Worm (Caenorhabditis elegans) whole organism, early embryonic: ENCODE data around the gene lelo-2.

Source experiments
- B0310.2 ChIP-seq: sonication (generic microtip); optimal IDR thresholded peaks from 2 replicates; lab custom pipeline; 2016; ENCODE audit warnings: mild to moderate bottlenecking, missing genetic modification characterization, missing compliant biosample characterization
- F13C5.2 ChIP-seq: sonication (generic microtip); optimal IDR thresholded peaks from 2 replicates; lab custom pipeline; 2017; ENCODE audit warnings: mild to moderate bottlenecking, missing genetic modification characterization, inconsistent platforms, missing compliant biosample characterization
- aly-1 ChIP-seq: sonication (generic microtip); optimal IDR thresholded peaks from 2 replicates; lab custom pipeline; 2016; ENCODE audit warnings: missing genetic modification characterization, missing compliant biosample characterization
- ama-1 ChIP-seq: fragments of 150-350 bp; optimal IDR thresholded peaks from 2 replicates; lab custom pipeline; 2014
- ceh-13 ChIP-seq: fragments of 200-800 bp; sonication (Bioruptor generic); optimal IDR thresholded peaks from 2 replicates; lab custom pipeline; 2018; ENCODE audit warnings: mild to moderate bottlenecking, missing genetic modification characterization, missing compliant biosample characterization
- ceh-36 ChIP-seq: sonication (generic microtip); optimal IDR thresholded peaks from 2 replicates; lab custom pipeline; 2016; ENCODE audit warnings: missing genetic modification characterization, inconsistent platforms, missing compliant biosample characterization
- ets-7 ChIP-seq: sonication (generic microtip); optimal IDR thresholded peaks from 2 replicates; lab custom pipeline; 2016; ENCODE audit warnings: missing genotype, missing genetic modification characterization, missing compliant biosample characterization
- flt-1 ChIP-seq: fragments of 200-800 bp; sonication (Bioruptor generic); IDR thresholded peaks from 2 replicates; pipeline ENCODE4 v1.3.6; 2022; ENCODE audit warnings: missing genetic modification characterization, missing compliant biosample characterization
- hmbx-1 ChIP-seq: sonication (generic microtip); optimal IDR thresholded peaks from 2 replicates; lab custom pipeline; 2016; ENCODE audit warnings: mild to moderate bottlenecking, missing genetic modification characterization, missing compliant biosample characterization
- hmg-4 ChIP-seq: fragments of 200-800 bp; sonication (Bioruptor generic); optimal IDR thresholded peaks from 2 replicates; lab custom pipeline; 2018; ENCODE audit warnings: mild to moderate bottlenecking, missing genetic modification characterization, missing compliant biosample characterization
- hnd-1 ChIP-seq: sonication (generic microtip); optimal IDR thresholded peaks from 2 replicates; lab custom pipeline; 2016; ENCODE audit warnings: missing genetic modification characterization, missing compliant biosample characterization
- pes-1 ChIP-seq: fragments of 200-800 bp; sonication (Bioruptor generic); IDR thresholded peaks from 2 replicates; pipeline ENCODE4 v1.3.6; 2022; ENCODE audit warnings: missing genetic modification reagents, missing genetic modification characterization, missing compliant biosample characterization
- scrt-1 ChIP-seq: fragments of 200-800 bp; sonication (Bioruptor generic); IDR thresholded peaks from 2 replicates; pipeline ENCODE4 v1.3.6; 2022; ENCODE audit warnings: missing genetic modification characterization, missing compliant biosample characterization
- sea-1 ChIP-seq: fragments of 200-800 bp; sonication (Bioruptor generic); conservative IDR thresholded peaks from 2 replicates; pipeline ENCODE4 v1.3.6; 2022; ENCODE audit warnings: missing genetic modification characterization, missing compliant biosample characterization
- tbx-11 ChIP-seq: fragments of 200-800 bp; sonication (Bioruptor generic); IDR thresholded peaks from 2 replicates; pipeline ENCODE4 v1.3.6; 2022; ENCODE audit warnings: missing genetic modification characterization, missing compliant biosample characterization
- tbx-37 ChIP-seq: fragments of 200-800 bp; sonication (Bioruptor generic); conservative IDR thresholded peaks from 2 replicates; pipeline ENCODE4 v1.3.6; 2022; ENCODE audit warnings: missing genetic modification reagents, missing genetic modification characterization, missing compliant biosample characterization
- tra-4 ChIP-seq: sonication (generic microtip); optimal IDR thresholded peaks from 2 replicates; lab custom pipeline; 2017; ENCODE audit warnings: missing genetic modification characterization, missing compliant biosample characterization

Gene lelo-2

ce11 chrIII:1413890-1414613, 13.0 kb downstream of the lelo-2 start, which contains the start of gene Y82E9BR.14:
Y82E9BR.14 (minus strand) TSS chrIII:1414116.
- TF ChIP-seq scrt-1 (no peak), tbx-11 (GFP tag; lab: Robert Waterston, UW) (no peak), ama-1 (lab: Kevin White, UChicago) (no peak)

ce11 chrIII:1413125-1413837, 13.7 kb downstream of the lelo-2 start:
- no peak for TF ChIP-seq hmg-4 (GFP tag; lab: Kevin White, UChicago)
- TF ChIP-seq tbx-37 (GFP tag; lab: Robert Waterston, UW) = no peak
- TF ChIP-seq tbx-11 (GFP tag; lab: Robert Waterston, UW) = no peak
- no peak for TF ChIP-seq pes-1 (GFP tag; lab: Robert Waterston, UW)

- TF ChIP-seq scrt-1 (no peak), ets-7 (no peak), pes-1 (GFP tag; lab: Robert Waterston, UW) (no peak), ceh-36 (no peak)
Observed at ce11 chrIII:1409139-1409538, 17.9 kb downstream of the lelo-2 start, which contains the start of gene Y82E9BR.22. Y82E9BR.22 (minus strand) TSS chrIII:1409239.

- TF ChIP-seq ets-7 (no peak), hnd-1 (tag; lab: Kevin White, UChicago) (no peak), ceh-13 (GFP tag; lab: Kevin White, UChicago) (no peak), tbx-11 (GFP tag; lab: Robert Waterston, UW) (no peak), scrt-1 (no peak), tbx-37 (GFP tag; lab: Robert Waterston, UW) (no peak), ceh-36 (no peak), aly-1 (no peak)
Observed at ce11 chrIII:1403108-1403507, 23.9 kb downstream of the lelo-2 start, which contains the start of gene pals-18. pals-18 (plus strand) TSS chrIII:1403408.

DNA sequence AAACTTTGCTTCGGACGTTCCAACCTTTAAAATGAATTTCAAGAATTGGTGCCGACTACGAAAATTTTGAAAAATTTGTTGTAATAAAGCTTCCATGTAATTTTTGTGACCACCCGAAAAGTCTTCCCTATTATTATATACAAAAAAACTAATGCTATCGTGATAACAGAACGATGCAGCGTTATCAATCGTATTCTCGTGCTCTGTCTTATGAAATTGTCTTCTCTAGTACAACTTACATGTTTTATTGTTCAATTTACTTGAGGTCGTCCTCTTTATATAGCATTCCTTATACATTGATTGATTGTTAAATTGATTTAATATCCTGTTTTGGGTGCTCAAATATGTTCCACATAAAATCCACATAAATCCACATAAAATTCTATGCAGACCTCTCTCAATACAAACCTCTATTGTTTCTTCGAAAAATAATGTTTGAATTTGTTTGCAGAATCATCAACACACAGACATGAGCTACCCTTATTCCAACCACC, 25.5 kb downstream of the lelo-2 start, which contains the start of gene pals-19:
Gene pals-19, plus strand, starts transcription at position 444 of the 494 bp plus-strand sequence.
- TF ChIP-seq tbx-11 (GFP tag; lab: Robert Waterston, UW) (no peak), scrt-1 (no peak), ceh-36 (no peak), pes-1 (GFP tag; lab: Robert Waterston, UW) (no peak), sea-1 (GFP tag; lab: Robert Waterston, UW) (no peak), B0310.2 (tag; lab: Kevin White, UChicago) (no peak), hmbx-1 (no peak), ets-7 (no peak), ama-1 (lab: Kevin White, UChicago) (no peak), F13C5.2 (no peak), tra-4 (tag; lab: Kevin White, UChicago) (no peak), tbx-37 (GFP tag; lab: Robert Waterston, UW) (no peak), flt-1 (GFP tag; lab: Robert Waterston, UW) (no peak), hnd-1 (tag; lab: Kevin White, UChicago) (no peak)

DNA sequence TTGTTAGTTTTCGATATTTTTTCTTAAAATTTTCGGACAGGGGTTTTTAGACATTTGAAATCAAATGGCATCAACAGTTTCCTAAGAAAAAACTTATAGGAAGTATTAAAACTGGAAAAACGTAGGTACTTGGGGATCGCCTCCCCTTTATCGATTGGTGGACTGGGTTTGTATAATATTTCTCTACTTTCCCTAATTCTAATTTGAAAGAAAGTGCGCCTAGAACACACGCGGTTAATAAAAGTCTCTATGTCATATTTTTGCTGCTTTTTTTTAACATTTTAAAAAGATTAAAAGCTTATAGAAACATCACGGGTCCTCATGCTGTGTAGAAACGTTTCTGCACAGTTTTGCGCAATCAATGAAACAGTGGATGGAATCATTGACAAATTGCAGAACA, 27.4 kb downstream of the lelo-2 start, which contains the start of gene pals-16:
Gene pals-16, plus strand, starts transcription at position 301 of the 400 bp plus-strand sequence.
- TF ChIP-seq pes-1 (GFP tag; lab: Robert Waterston, UW) (no peak), scrt-1 (no peak), tbx-11 (GFP tag; lab: Robert Waterston, UW) (no peak)

- no peak for TF ChIP-seq ama-1 (lab: Kevin White, UChicago)
Observed at ce11 chrIII:1398183-1398582, 28.8 kb downstream of the lelo-2 start.

ce11 chrIII:1395355-1395754, 31.7 kb downstream of the lelo-2 start:
- TF ChIP-seq B0310.2 (tag; lab: Kevin White, UChicago) (no peak), tra-4 (tag; lab: Kevin White, UChicago) (no peak), scrt-1 (no peak), pes-1 (GFP tag; lab: Robert Waterston, UW) (no peak), ceh-36 (no peak), ets-7 (no peak), hnd-1 (tag; lab: Kevin White, UChicago) (no peak), sea-1 (GFP tag; lab: Robert Waterston, UW) (no peak), hmbx-1 (no peak)

- TF ChIP-seq tbx-37 (GFP tag; lab: Robert Waterston, UW) = no peak
- no peak for TF ChIP-seq tbx-11 (GFP tag; lab: Robert Waterston, UW)
- TF ChIP-seq flt-1 (GFP tag; lab: Robert Waterston, UW) = no peak
- no peak for TF ChIP-seq tra-4 (tag; lab: Kevin White, UChicago)
Observed at ce11 chrIII:1392763-1393162, 34.3 kb downstream of the lelo-2 start.
